Worm (Caenorhabditis elegans) whole organism, early embryonic: ENCODE results near the gene rps-5.

Experiments
- B0310.2 ChIP-seq: sonication (generic microtip); optimal IDR thresholded peaks from 2 replicates; lab custom pipeline; 2016; ENCODE audit warnings: mild to moderate bottlenecking, missing genetic modification characterization, missing compliant biosample characterization
- F13C5.2 ChIP-seq: sonication (generic microtip); optimal IDR thresholded peaks from 2 replicates; lab custom pipeline; 2017; ENCODE audit warnings: mild to moderate bottlenecking, missing genetic modification characterization, inconsistent platforms, missing compliant biosample characterization
- aly-1 ChIP-seq: sonication (generic microtip); optimal IDR thresholded peaks from 2 replicates; lab custom pipeline; 2016; ENCODE audit warnings: missing genetic modification characterization, missing compliant biosample characterization
- ama-1 ChIP-seq: fragments of 150-350 bp; optimal IDR thresholded peaks from 2 replicates; lab custom pipeline; 2014
- ceh-13 ChIP-seq: fragments of 200-800 bp; sonication (Bioruptor generic); optimal IDR thresholded peaks from 2 replicates; lab custom pipeline; 2018; ENCODE audit warnings: mild to moderate bottlenecking, missing genetic modification characterization, missing compliant biosample characterization
- ceh-36 ChIP-seq: sonication (generic microtip); optimal IDR thresholded peaks from 2 replicates; lab custom pipeline; 2016; ENCODE audit warnings: missing genetic modification characterization, inconsistent platforms, missing compliant biosample characterization
- ets-7 ChIP-seq: sonication (generic microtip); optimal IDR thresholded peaks from 2 replicates; lab custom pipeline; 2016; ENCODE audit warnings: missing genotype, missing genetic modification characterization, missing compliant biosample characterization
- flt-1 ChIP-seq: fragments of 200-800 bp; sonication (Bioruptor generic); IDR thresholded peaks from 2 replicates; pipeline ENCODE4 v1.3.6; 2022; ENCODE audit warnings: missing genetic modification characterization, missing compliant biosample characterization
- hmbx-1 ChIP-seq: sonication (generic microtip); optimal IDR thresholded peaks from 2 replicates; lab custom pipeline; 2016; ENCODE audit warnings: mild to moderate bottlenecking, missing genetic modification characterization, missing compliant biosample characterization
- hmg-4 ChIP-seq: fragments of 200-800 bp; sonication (Bioruptor generic); optimal IDR thresholded peaks from 2 replicates; lab custom pipeline; 2018; ENCODE audit warnings: mild to moderate bottlenecking, missing genetic modification characterization, missing compliant biosample characterization
- hnd-1 ChIP-seq: sonication (generic microtip); optimal IDR thresholded peaks from 2 replicates; lab custom pipeline; 2016; ENCODE audit warnings: missing genetic modification characterization, missing compliant biosample characterization
- pes-1 ChIP-seq: fragments of 200-800 bp; sonication (Bioruptor generic); IDR thresholded peaks from 2 replicates; pipeline ENCODE4 v1.3.6; 2022; ENCODE audit warnings: missing genetic modification reagents, missing genetic modification characterization, missing compliant biosample characterization
- scrt-1 ChIP-seq: fragments of 200-800 bp; sonication (Bioruptor generic); IDR thresholded peaks from 2 replicates; pipeline ENCODE4 v1.3.6; 2022; ENCODE audit warnings: missing genetic modification characterization, missing compliant biosample characterization
- sea-1 ChIP-seq: fragments of 200-800 bp; sonication (Bioruptor generic); conservative IDR thresholded peaks from 2 replicates; pipeline ENCODE4 v1.3.6; 2022; ENCODE audit warnings: missing genetic modification characterization, missing compliant biosample characterization
- tbx-11 ChIP-seq: fragments of 200-800 bp; sonication (Bioruptor generic); IDR thresholded peaks from 2 replicates; pipeline ENCODE4 v1.3.6; 2022; ENCODE audit warnings: missing genetic modification characterization, missing compliant biosample characterization
- tbx-37 ChIP-seq: fragments of 200-800 bp; sonication (Bioruptor generic); conservative IDR thresholded peaks from 2 replicates; pipeline ENCODE4 v1.3.6; 2022; ENCODE audit warnings: missing genetic modification reagents, missing genetic modification characterization, missing compliant biosample characterization
- tra-4 ChIP-seq: sonication (generic microtip); optimal IDR thresholded peaks from 2 replicates; lab custom pipeline; 2017; ENCODE audit warnings: missing genetic modification characterization, missing compliant biosample characterization

rps-5 gene

DNA sequence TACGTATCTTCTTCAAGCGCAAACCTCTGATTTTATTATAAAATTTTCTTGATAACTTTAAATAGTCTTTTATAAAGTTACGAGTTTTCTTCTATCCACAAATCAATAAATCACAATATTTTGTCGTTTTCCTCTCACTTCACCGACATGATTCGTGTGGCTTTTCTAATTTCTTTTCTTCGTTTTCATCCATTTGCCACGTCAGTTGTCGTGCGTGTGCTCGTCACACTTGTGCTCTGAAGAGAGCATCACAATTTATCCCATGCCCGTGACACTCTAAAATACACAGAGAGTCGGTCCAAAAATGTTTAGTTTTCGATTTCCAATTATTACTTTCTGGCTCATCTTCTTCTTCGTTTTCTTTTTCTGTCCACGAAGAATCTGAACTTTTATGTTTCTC is 1.1 kb upstream of the rps-5 start:
- TF ChIP-seq scrt-1 (GFP tag; lab: Robert Waterston, UW), result no peak
- TF ChIP-seq aly-1 (tag; lab: Kevin White, UChicago), result no peak
- TF ChIP-seq flt-1 (GFP tag; lab: Robert Waterston, UW), result no peak
- TF ChIP-seq hnd-1, result no peak
- TF ChIP-seq sea-1 (GFP tag; lab: Robert Waterston, UW), result no peak
- TF ChIP-seq ceh-36 (tag; lab: Kevin White, UChicago), result no peak
- no peak for TF ChIP-seq tbx-37 (GFP tag; lab: Robert Waterston, UW)
- no peak for TF ChIP-seq ceh-13 (GFP tag; lab: Kevin White, UChicago)
- no peak for TF ChIP-seq F13C5.2 (tag; lab: Kevin White, UChicago)
- no peak for TF ChIP-seq B0310.2 (tag; lab: Kevin White, UChicago)

DNA sequence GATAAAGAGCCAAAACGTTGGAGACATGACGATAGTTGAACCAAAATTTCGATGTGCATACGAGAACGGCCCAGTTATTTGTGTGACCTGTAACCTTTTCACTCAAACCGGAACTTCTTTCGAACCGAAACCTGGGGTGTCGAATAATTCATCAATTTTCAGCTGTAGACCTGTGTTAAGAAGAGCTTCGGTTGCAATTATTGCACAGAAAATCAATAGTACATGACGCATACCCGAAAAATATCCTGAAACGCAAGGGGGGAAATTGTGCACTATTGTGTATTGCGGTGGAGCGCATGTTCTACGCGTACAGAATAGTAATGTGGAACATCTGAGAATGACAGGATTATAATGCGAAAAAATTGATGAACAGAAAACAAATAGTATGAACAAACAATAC is 1.1 kb downstream of the rps-5 start, which contains the start of gene pigk-1:
Gene pigk-1 (minus strand): TSS at position 248 of the 400 bp plus-strand sequence.
- TF ChIP-seq ceh-13 (GFP tag; lab: Kevin White, UChicago), result no peak
- no peak for TF ChIP-seq F13C5.2 (tag; lab: Kevin White, UChicago)
- no peak for TF ChIP-seq ceh-36 (tag; lab: Kevin White, UChicago)
- TF ChIP-seq B0310.2 (tag; lab: Kevin White, UChicago), result no peak
- no peak for TF ChIP-seq ama-1 (lab: Kevin White, UChicago)
- no peak for TF ChIP-seq hmg-4 (GFP tag; lab: Kevin White, UChicago)
- no peak for TF ChIP-seq scrt-1 (GFP tag; lab: Robert Waterston, UW)
- TF ChIP-seq ets-7 (tag; lab: Kevin White, UChicago), result no peak
- no peak for TF ChIP-seq sea-1 (GFP tag; lab: Robert Waterston, UW)
- no peak for TF ChIP-seq tbx-37 (GFP tag; lab: Robert Waterston, UW)

DNA sequence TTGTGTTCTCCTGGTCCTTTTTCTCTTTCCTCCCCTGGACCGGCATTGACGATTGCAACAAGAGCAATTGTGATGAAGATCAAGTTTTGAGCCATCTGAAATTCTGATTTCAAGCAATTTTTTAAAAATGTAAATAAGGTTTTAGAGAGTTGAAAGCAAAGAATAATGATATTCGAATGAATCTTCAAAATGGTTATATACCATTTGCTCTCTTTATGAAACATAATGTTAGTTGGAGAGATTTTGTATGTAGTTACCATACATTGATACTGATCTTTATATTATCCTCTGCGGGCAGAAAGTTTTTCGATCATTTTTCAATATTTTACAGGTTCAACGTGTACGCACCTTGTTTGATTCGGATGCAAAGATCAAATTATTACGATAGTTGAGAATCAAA is 5.1 kb downstream of the rps-5 start, which contains the start of gene srlf-24:
Gene srlf-24 (minus strand): TSS at position 101 of the 400 bp plus-strand sequence.
- no peak for TF ChIP-seq ceh-36 (tag; lab: Kevin White, UChicago)
- no peak for TF ChIP-seq F13C5.2 (tag; lab: Kevin White, UChicago)
- no peak for TF ChIP-seq ets-7 (tag; lab: Kevin White, UChicago)
- TF ChIP-seq tra-4 (tag; lab: Kevin White, UChicago), result no peak
- TF ChIP-seq hmg-4 (GFP tag; lab: Kevin White, UChicago), result no peak
- TF ChIP-seq scrt-1 (GFP tag; lab: Robert Waterston, UW), result no peak
- TF ChIP-seq B0310.2 (tag; lab: Kevin White, UChicago), result no peak
- TF ChIP-seq aly-1 (tag; lab: Kevin White, UChicago), result no peak
- no peak for TF ChIP-seq tbx-11
- no peak for TF ChIP-seq ama-1 (lab: Kevin White, UChicago)

DNA sequence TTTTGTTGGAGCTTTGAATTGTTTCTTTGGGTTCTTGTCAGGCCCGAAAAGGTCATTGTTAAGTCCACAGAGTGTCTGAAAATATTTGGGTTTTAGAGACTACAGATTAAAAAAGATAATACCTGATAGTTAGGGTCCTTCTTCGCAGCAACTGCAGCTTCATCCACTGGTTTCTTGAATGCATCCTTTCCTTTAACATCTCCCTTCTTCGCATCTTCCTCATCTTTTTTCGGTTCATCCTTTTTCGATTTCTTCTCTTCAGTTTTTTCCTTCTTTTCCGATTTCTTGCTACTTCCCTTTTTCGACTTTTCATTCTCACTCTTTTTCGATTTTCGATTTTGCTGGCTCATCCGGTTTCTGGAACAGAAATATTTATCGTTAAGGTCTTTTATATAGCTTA is 7.3 kb downstream of the rps-5 start:
- TF ChIP-seq aly-1 (tag; lab: Kevin White, UChicago), result no peak
- TF ChIP-seq pes-1, result no peak
- no peak for TF ChIP-seq hmbx-1 (tag; lab: Kevin White, UChicago)
- TF ChIP-seq tra-4 (tag; lab: Kevin White, UChicago), result no peak
- no peak for TF ChIP-seq ets-7 (tag; lab: Kevin White, UChicago)
- TF ChIP-seq tbx-11, result no peak
- TF ChIP-seq tbx-37 (GFP tag; lab: Robert Waterston, UW), result no peak
- no peak for TF ChIP-seq ceh-13 (GFP tag; lab: Kevin White, UChicago)
- TF ChIP-seq sea-1 (GFP tag; lab: Robert Waterston, UW), result no peak

DNA sequence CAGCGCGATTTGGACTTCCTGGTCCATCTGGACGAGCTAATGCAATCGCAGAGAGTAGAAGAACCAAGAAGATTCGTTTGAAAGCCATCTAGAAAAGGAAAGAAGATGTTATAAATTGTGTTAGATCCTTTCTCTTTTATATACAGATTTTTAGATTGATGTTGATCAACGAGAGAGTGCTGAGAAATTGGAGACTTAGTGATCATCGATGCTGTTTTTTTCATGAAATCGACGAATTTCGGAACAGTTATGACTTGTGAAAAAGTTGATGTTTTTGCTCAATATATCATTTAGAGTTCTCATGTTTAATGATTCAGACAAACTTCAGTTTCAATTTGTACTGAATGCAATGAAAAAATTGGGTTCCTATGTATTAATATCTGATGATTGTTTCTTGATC is 8.2 kb downstream of the rps-5 start, which contains the start of gene srlf-17:
Gene srlf-17 (minus strand): TSS at position 101 of the 400 bp plus-strand sequence.
- TF ChIP-seq F13C5.2 (tag; lab: Kevin White, UChicago), result no peak
- no peak for TF ChIP-seq ama-1 (lab: Kevin White, UChicago)
- TF ChIP-seq sea-1 (GFP tag; lab: Robert Waterston, UW), result no peak

DNA sequence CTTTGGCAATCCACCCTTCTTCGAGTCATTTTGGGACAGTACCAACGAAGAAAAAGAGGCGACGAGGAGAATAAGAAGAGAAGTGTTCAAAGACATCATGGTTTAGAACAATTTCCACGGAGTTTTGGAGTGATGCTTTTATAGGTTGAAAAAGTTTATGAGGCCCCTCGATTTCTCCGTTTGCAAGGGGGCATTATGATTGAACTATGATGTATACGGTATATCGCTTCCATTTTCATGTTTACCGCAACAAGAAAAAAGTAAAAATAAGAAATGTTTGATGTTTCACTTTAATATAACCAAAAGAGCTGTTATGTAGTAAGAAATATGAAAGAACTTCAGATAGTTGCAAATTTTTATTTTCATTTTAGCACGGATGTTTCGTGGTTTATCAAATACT is 9.5 kb downstream of the rps-5 start, which contains the start of gene srlf-18:
Gene srlf-18 (minus strand): TSS at position 101 of the 400 bp plus-strand sequence.
- TF ChIP-seq aly-1 (tag; lab: Kevin White, UChicago), result no peak
- TF ChIP-seq B0310.2 (tag; lab: Kevin White, UChicago), result no peak
- TF ChIP-seq flt-1 (GFP tag; lab: Robert Waterston, UW), result no peak
- TF ChIP-seq F13C5.2 (tag; lab: Kevin White, UChicago), result no peak
- TF ChIP-seq scrt-1 (GFP tag; lab: Robert Waterston, UW), result no peak
- TF ChIP-seq ama-1 (lab: Kevin White, UChicago), result no peak
- no peak for TF ChIP-seq sea-1 (GFP tag; lab: Robert Waterston, UW)
- TF ChIP-seq tra-4 (tag; lab: Kevin White, UChicago), result no peak
- TF ChIP-seq tbx-37 (GFP tag; lab: Robert Waterston, UW), result no peak

DNA sequence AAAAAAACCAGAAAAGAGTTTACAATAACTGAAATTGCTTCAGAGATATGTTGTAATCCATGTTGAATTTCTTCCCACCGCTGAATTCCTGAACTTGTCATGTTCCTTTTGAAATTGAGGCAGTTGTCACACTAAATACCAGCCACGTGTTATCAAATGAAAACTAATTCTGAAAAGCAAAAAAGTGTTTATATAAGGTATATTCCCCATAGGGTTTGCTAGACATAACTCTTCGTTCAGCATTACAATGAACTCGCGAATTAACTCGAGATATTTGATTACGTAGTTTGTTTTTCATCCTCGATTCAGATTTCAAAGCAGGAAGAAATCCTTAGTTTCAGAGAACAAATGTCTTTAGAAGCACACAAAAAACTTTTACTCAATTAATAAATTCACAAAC is 10.6 kb downstream of the rps-5 start, which contains the start of gene str-3:
Gene str-3 (minus strand): TSS at position 101 of the 400 bp plus-strand sequence.
- no peak for TF ChIP-seq tra-4 (tag; lab: Kevin White, UChicago)
- no peak for TF ChIP-seq sea-1 (GFP tag; lab: Robert Waterston, UW)
- TF ChIP-seq hnd-1, result no peak
- no peak for TF ChIP-seq flt-1 (GFP tag; lab: Robert Waterston, UW)
- no peak for TF ChIP-seq scrt-1 (GFP tag; lab: Robert Waterston, UW)
- TF ChIP-seq F13C5.2 (tag; lab: Kevin White, UChicago), result no peak
- no peak for TF ChIP-seq ets-7 (tag; lab: Kevin White, UChicago)

DNA sequence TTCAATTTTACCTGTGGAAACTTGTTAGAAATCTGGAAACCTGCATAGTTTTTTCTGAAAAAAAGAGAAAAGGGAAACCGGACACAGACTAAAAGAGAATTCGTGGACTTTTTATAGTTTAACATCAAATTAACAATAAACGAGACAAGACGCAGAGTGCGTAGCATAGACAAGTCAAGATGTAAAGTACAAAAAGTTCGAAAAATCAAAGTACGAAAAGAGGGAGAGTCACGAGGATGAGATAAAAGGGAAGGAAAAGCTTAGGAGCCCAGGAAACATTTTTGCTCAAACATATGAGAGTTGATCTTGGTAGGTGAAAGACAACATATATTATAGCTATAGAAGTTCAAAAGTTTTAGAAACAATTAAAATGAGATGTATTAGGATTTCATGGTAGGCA is 13.1 kb downstream of the rps-5 start, which contains the start of gene M7.12:
Gene M7.12 (minus strand): TSS at position 188 of the 400 bp plus-strand sequence.
- TF ChIP-seq ceh-36 (tag; lab: Kevin White, UChicago), result no peak
- TF ChIP-seq hmg-4 (GFP tag; lab: Kevin White, UChicago), result no peak
- TF ChIP-seq F13C5.2 (tag; lab: Kevin White, UChicago), result no peak
- no peak for TF ChIP-seq tbx-11
- TF ChIP-seq hnd-1, result no peak
- no peak for TF ChIP-seq scrt-1 (GFP tag; lab: Robert Waterston, UW)
- TF ChIP-seq tra-4 (tag; lab: Kevin White, UChicago), result no peak
- no peak for TF ChIP-seq flt-1 (GFP tag; lab: Robert Waterston, UW)
- TF ChIP-seq sea-1 (GFP tag; lab: Robert Waterston, UW), result no peak
